Fruit fly (Drosophila melanogaster): ENCODE measurements around the gene TBC1D5.

The TBC1D5 gene

dm6 chr3R:13264061-13264661, 7.7 kb downstream of the TBC1D5 start, which contains the start of gene Ravus (continued):
- no peak for TF ChIP-seq ATbp (GFP tag; optimal IDR thresholded peaks at IDR 0.05)
- TF ChIP-seq CG9932 (GFP tag; IDR thresholded peaks at IDR 0.05): peak; percentile 67
- no peak for TF ChIP-seq CG32767 (GFP tag; IDR thresholded peaks at IDR 0.05)
- no peak for TF ChIP-seq wor (GFP tag; IDR thresholded peaks at IDR 0.05)
- peak in 1 of 2 experiments; percentile 26 for TF ChIP-seq tll (GFP tag; optimal IDR thresholded peaks at IDR 0.05)
- TF ChIP-seq Fer2 (tag; optimal IDR thresholded peaks at IDR 0.05): peak; percentile 26
- TF ChIP-seq wek (GFP tag; optimal IDR thresholded peaks at IDR 0.05): no peak
- TF ChIP-seq CG6791 (GFP tag; IDR thresholded peaks at IDR 0.05; ENCODE audit: partially characterized antibody): no peak
- no peak for TF ChIP-seq nerfin-1 (tag; optimal IDR thresholded peaks at IDR 0.05)
- no peak for TF ChIP-seq C15 (GFP tag; IDR thresholded peaks at IDR 0.05)
- no peak for TF ChIP-seq croc (GFP tag; conservative IDR thresholded peaks at IDR 0.05)
- no peak for TF ChIP-seq otp (GFP tag; IDR thresholded peaks at IDR 0.05)
- peak; percentile 24 for TF ChIP-seq Usf (GFP tag; optimal IDR thresholded peaks at IDR 0.05)
- TF ChIP-seq CG9609 (GFP tag; optimal IDR thresholded peaks at IDR 0.05): peak; percentile 16
- TF ChIP-seq CG34376 (GFP tag; optimal IDR thresholded peaks at IDR 0.05): no peak
- TF ChIP-seq CG12071 (GFP tag; optimal IDR thresholded peaks at IDR 0.05): no peak
- no peak for TF ChIP-seq CG5180 (GFP tag; optimal IDR thresholded peaks at IDR 0.05)
- TF ChIP-seq CG4707 (GFP tag; optimal IDR thresholded peaks at IDR 0.05): no peak
- peak; percentile 28 for TF ChIP-seq CG4854 (GFP tag; optimal IDR thresholded peaks at IDR 0.05)
- no peak for TF ChIP-seq CG1233 (GFP tag; optimal IDR thresholded peaks at IDR 0.05)
- TF ChIP-seq Myb (GFP tag; optimal IDR thresholded peaks at IDR 0.05): peak; percentile 65
- TF ChIP-seq emc (GFP tag; optimal IDR thresholded peaks at IDR 0.05): no peak
- TF ChIP-seq vvl (GFP tag; IDR thresholded peaks at IDR 0.05): 0 out of 2 replicates have a peak, but pooled peaks have one; percentile 19
- no peak for TF ChIP-seq NC2α (GFP tag; optimal IDR thresholded peaks at IDR 0.05)
- no peak; the same call in 1 of the 3 replicates for TF ChIP-seq CG17361 (GFP tag; IDR thresholded peaks at IDR 0.05)
- peak; percentile 23 for TF ChIP-seq CG10654 (GFP tag; optimal IDR thresholded peaks at IDR 0.05)
- no peak for TF ChIP-seq Nf-YB (GFP tag; optimal IDR thresholded peaks at IDR 0.05)
- TF ChIP-seq Drgx (GFP tag; IDR thresholded peaks at IDR 0.05): no peak
- 0 out of 3 replicates have a peak, but pooled peaks have one; percentile 2 for TF ChIP-seq H15 (GFP tag; IDR thresholded peaks at IDR 0.05)
- TF ChIP-seq HHEX (GFP tag; optimal IDR thresholded peaks at IDR 0.05): no peak
- TF ChIP-seq onecut (GFP tag; IDR thresholded peaks at IDR 0.05): no peak
- no peak for TF ChIP-seq Taf1 (GFP tag; IDR thresholded peaks at IDR 0.05)
- no peak for TF ChIP-seq slou (GFP tag; optimal IDR thresholded peaks at IDR 0.05)
- TF ChIP-seq ato (GFP tag; IDR thresholded peaks at IDR 0.05; ENCODE audit: partially characterized antibody): no peak
- no peak for TF ChIP-seq pita (GFP tag; optimal IDR thresholded peaks at IDR 0.05)
- no peak for TF ChIP-seq Tbp (GFP tag; optimal IDR thresholded peaks at IDR 0.05)
- no peak for TF ChIP-seq amos (GFP tag; IDR thresholded peaks at IDR 0.05; ENCODE audit: partially characterized antibody)
- TF ChIP-seq CHES-1-like (GFP tag; optimal IDR thresholded peaks at IDR 0.05): peak; percentile 52
- TF ChIP-seq lola (GFP tag; optimal IDR thresholded peaks at IDR 0.05): peak in 1 of 3 experiments; percentile 44
- no peak for TF ChIP-seq sim (GFP tag; IDR thresholded peaks at IDR 0.05)
- TF ChIP-seq CG6689 (GFP tag; IDR thresholded peaks at IDR 0.05): no peak; the same call in 1 of the 2 replicates
- TF ChIP-seq CG7745 (tag; optimal IDR thresholded peaks at IDR 0.05): no peak
- TF ChIP-seq peb (GFP tag; IDR thresholded peaks at IDR 0.05): no peak
- no peak for TF ChIP-seq gce (GFP tag; IDR thresholded peaks at IDR 0.05)
- TF ChIP-seq Atf-2 (GFP tag; optimal IDR thresholded peaks at IDR 0.05): no peak
- TF ChIP-seq CG18262 (tag; optimal IDR thresholded peaks at IDR 0.05): no peak
- no peak for TF ChIP-seq pb (GFP tag; optimal IDR thresholded peaks at IDR 0.05)
- peak; percentile 44 for TF ChIP-seq bab2 (GFP tag; optimal IDR thresholded peaks at IDR 0.05)
- TF ChIP-seq sqz (GFP tag; optimal IDR thresholded peaks at IDR 0.05): no peak
- TF ChIP-seq gsb-n (tag; optimal IDR thresholded peaks at IDR 0.05): no peak

All from whole organism, embryonic.